Worm (Caenorhabditis elegans) whole organism, early embryonic: Measurements from ENCODE around the gene F07F6.8.

Source experiments
- B0310.2 ChIP-seq: sonication (generic microtip); optimal IDR thresholded peaks from 2 replicates; lab custom pipeline; 2016; ENCODE audit warnings: mild to moderate bottlenecking, missing genetic modification characterization, missing compliant biosample characterization
- F13C5.2 ChIP-seq: sonication (generic microtip); optimal IDR thresholded peaks from 2 replicates; lab custom pipeline; 2017; ENCODE audit warnings: mild to moderate bottlenecking, missing genetic modification characterization, inconsistent platforms, missing compliant biosample characterization
- aly-1 ChIP-seq: sonication (generic microtip); optimal IDR thresholded peaks from 2 replicates; lab custom pipeline; 2016; ENCODE audit warnings: missing genetic modification characterization, missing compliant biosample characterization
- ama-1 ChIP-seq: fragments of 150-350 bp; optimal IDR thresholded peaks from 2 replicates; lab custom pipeline; 2014
- ceh-13 ChIP-seq: fragments of 200-800 bp; sonication (Bioruptor generic); optimal IDR thresholded peaks from 2 replicates; lab custom pipeline; 2018; ENCODE audit warnings: mild to moderate bottlenecking, missing genetic modification characterization, missing compliant biosample characterization
- ets-7 ChIP-seq: sonication (generic microtip); optimal IDR thresholded peaks from 2 replicates; lab custom pipeline; 2016; ENCODE audit warnings: missing genotype, missing genetic modification characterization, missing compliant biosample characterization
- hmbx-1 ChIP-seq: sonication (generic microtip); optimal IDR thresholded peaks from 2 replicates; lab custom pipeline; 2016; ENCODE audit warnings: mild to moderate bottlenecking, missing genetic modification characterization, missing compliant biosample characterization
- hmg-4 ChIP-seq: fragments of 200-800 bp; sonication (Bioruptor generic); optimal IDR thresholded peaks from 2 replicates; lab custom pipeline; 2018; ENCODE audit warnings: mild to moderate bottlenecking, missing genetic modification characterization, missing compliant biosample characterization
- hnd-1 ChIP-seq: sonication (generic microtip); optimal IDR thresholded peaks from 2 replicates; lab custom pipeline; 2016; ENCODE audit warnings: missing genetic modification characterization, missing compliant biosample characterization
- pes-1 ChIP-seq: fragments of 200-800 bp; sonication (Bioruptor generic); IDR thresholded peaks from 2 replicates; pipeline ENCODE4 v1.3.6; 2022; ENCODE audit warnings: missing genetic modification reagents, missing genetic modification characterization, missing compliant biosample characterization
- scrt-1 ChIP-seq: fragments of 200-800 bp; sonication (Bioruptor generic); IDR thresholded peaks from 2 replicates; pipeline ENCODE4 v1.3.6; 2022; ENCODE audit warnings: missing genetic modification characterization, missing compliant biosample characterization
- tbx-11 ChIP-seq: fragments of 200-800 bp; sonication (Bioruptor generic); IDR thresholded peaks from 2 replicates; pipeline ENCODE4 v1.3.6; 2022; ENCODE audit warnings: missing genetic modification characterization, missing compliant biosample characterization
- tbx-37 ChIP-seq: fragments of 200-800 bp; sonication (Bioruptor generic); conservative IDR thresholded peaks from 2 replicates; pipeline ENCODE4 v1.3.6; 2022; ENCODE audit warnings: missing genetic modification reagents, missing genetic modification characterization, missing compliant biosample characterization

- TF ChIP-seq hmg-4 (GFP tag; lab: Kevin White, UChicago) (no peak), ama-1 (lab: Kevin White, UChicago) (no peak), ceh-13 (no peak), B0310.2 (tag; lab: Kevin White, UChicago) (no peak), F13C5.2 (tag; lab: Kevin White, UChicago) (no peak), aly-1 (tag; lab: Kevin White, UChicago) (no peak), ets-7 (no peak), tbx-37 (GFP tag; lab: Robert Waterston, UW) (no peak), hmbx-1 (tag; lab: Kevin White, UChicago) (no peak), pes-1 (GFP tag; lab: Robert Waterston, UW) (no peak), scrt-1 (GFP tag; lab: Robert Waterston, UW) (no peak), hnd-1 (tag; lab: Kevin White, UChicago) (no peak), tbx-11 (no peak)
Measured at ce11 chrII:5425633-5426032, at the start of gene F07F6.8.
